Fruit fly (Drosophila melanogaster) whole organism: ENCODE data around the gene 4E-T.

Source experiments
- CG8478 ChIP-seq: fragments of >200 bp; optimal IDR thresholded peaks from 2 replicates; lab custom pipeline; 2018; ENCODE audit warnings: inconsistent platforms
- Dll ChIP-seq: fragments of >200 bp; optimal IDR thresholded peaks from 2 replicates; lab custom pipeline; 2017
- EcR ChIP-seq, 2 experiments: fragments of >200 bp; optimal IDR thresholded peaks; 2 replicates each; lab custom pipeline; 2017; ENCODE audit warnings: missing biosample characterization in 2 of 2, missing genetic modification characterization in 2 of 2, missing genetic modification reagents in 2 of 2
- pan ChIP-seq: fragments of >200 bp; optimal IDR thresholded peaks from 2 replicates; lab custom pipeline; 2017
- psq ChIP-seq: fragments of >200 bp; optimal IDR thresholded peaks from 2 replicates; lab custom pipeline; 2017
- usp ChIP-seq: fragments of >200 bp; optimal IDR thresholded peaks from 2 replicates; lab custom pipeline; 2017; ENCODE audit warnings: missing biosample characterization, missing genetic modification characterization, mixed read lengths

DNA sequence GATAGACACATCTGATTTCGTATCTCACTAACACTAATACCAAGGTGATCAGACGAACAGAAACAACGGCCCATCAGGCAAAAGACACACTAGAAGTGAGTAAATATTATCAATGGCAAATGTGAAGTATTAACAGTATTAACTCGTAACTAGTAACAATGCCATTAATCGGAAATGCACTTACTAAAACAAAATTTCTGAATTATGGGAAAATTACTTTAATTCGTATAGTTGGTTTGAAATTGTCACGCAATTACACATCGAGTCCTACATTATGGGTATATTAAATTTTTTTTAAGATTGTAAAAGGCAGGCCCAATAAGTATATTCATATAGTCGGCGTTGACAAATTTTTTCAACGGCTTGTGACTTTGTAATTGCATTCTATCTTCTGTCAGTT lies 35.6 kb downstream of the 4E-T start:
- no peak for TF ChIP-seq pan (lab: Kevin White, UChicago)
- no peak for TF ChIP-seq CG8478 (lab: Kevin White, UChicago)
- no peak for TF ChIP-seq psq (lab: Kevin White, UChicago)
- no peak for TF ChIP-seq EcR (GFP tag; optimal IDR thresholded peaks at IDR 0.05; lab: Kevin White, UChicago)
- no peak for TF ChIP-seq usp (GFP tag; lab: Kevin White, UChicago)
- no peak for TF ChIP-seq Dll (lab: Kevin White, UChicago)
